Fruit fly (Drosophila melanogaster) whole organism, embryonic: ENCODE data around the gene Pif1B.

Experiments
- CG10959 ChIP-seq: fragments of 200-800 bp; sonication (Bioruptor generic); IDR thresholded peaks from 2 replicates; pipeline ENCODE4 v1.3.6; 2022; ENCODE audit warnings: missing biosample characterization, missing genetic modification characterization
- CG11560 ChIP-seq: fragments of 200-800 bp; sonication (Bioruptor generic); IDR thresholded peaks from 3 replicates; pipeline ENCODE4 v1.3.6; 2022; ENCODE audit warnings: missing biosample characterization, missing genetic modification characterization
- CG11723 ChIP-seq: fragments of 200-800 bp; sonication (Bioruptor generic); optimal IDR thresholded peaks from 2 replicates; lab custom pipeline; 2017; ENCODE audit warnings: missing biosample characterization, mild to moderate bottlenecking, missing genetic modification characterization
- CG1529 ChIP-seq: fragments of 200-800 bp; sonication (Bioruptor generic); optimal IDR thresholded peaks from 3 replicates; lab custom pipeline; 2018; ENCODE audit warnings: missing biosample characterization, missing genetic modification characterization
- CG15479 ChIP-seq: fragments of 200-800 bp; sonication (Bioruptor generic); optimal IDR thresholded peaks from 3 replicates; lab custom pipeline; 2019; ENCODE audit warnings: missing biosample characterization, mild to moderate bottlenecking, missing genetic modification characterization, moderate library complexity
- CG1602 ChIP-seq: fragments of 200-800 bp; sonication (Bioruptor generic); optimal IDR thresholded peaks from 3 replicates; lab custom pipeline; 2016; ENCODE audit warnings: missing biosample characterization, missing genetic modification characterization
- CG1603 ChIP-seq: fragments of 200-800 bp; sonication (Bioruptor generic); optimal IDR thresholded peaks from 2 replicates; lab custom pipeline; 2019; ENCODE audit warnings: missing biosample characterization, mild to moderate bottlenecking, missing genetic modification characterization, moderate library complexity
- CG16815 ChIP-seq: fragments of 200-800 bp; sonication (Bioruptor generic); optimal IDR thresholded peaks from 3 replicates; lab custom pipeline; 2017; ENCODE audit warnings: missing biosample characterization, mild to moderate bottlenecking, missing genetic modification characterization
- CG17186 ChIP-seq: fragments of 200-800 bp; sonication (Bioruptor generic); optimal IDR thresholded peaks from 3 replicates; lab custom pipeline; 2017; ENCODE audit warnings: missing biosample characterization, missing genetic modification reagents, missing genetic modification characterization
- CG17385 ChIP-seq: fragments of 200-800 bp; sonication (Bioruptor generic); optimal IDR thresholded peaks from 3 replicates; lab custom pipeline; 2018; ENCODE audit warnings: missing biosample characterization, mild to moderate bottlenecking, missing genetic modification characterization
- CG30403 ChIP-seq: fragments of 200-800 bp; sonication (Bioruptor generic); optimal IDR thresholded peaks from 3 replicates; lab custom pipeline; 2016; ENCODE audit warnings: missing biosample characterization, missing genetic modification characterization
- CG31365 ChIP-seq: fragments of 200-800 bp; sonication (Bioruptor generic); optimal IDR thresholded peaks from 2 replicates; lab custom pipeline; 2018; ENCODE audit warnings: missing biosample characterization, mild to moderate bottlenecking, missing genetic modification characterization
- CG3407 ChIP-seq: fragments of 200-800 bp; sonication (Bioruptor generic); optimal IDR thresholded peaks from 2 replicates; lab custom pipeline; 2018; ENCODE audit warnings: missing biosample characterization, mild to moderate bottlenecking, missing genetic modification characterization
- CG3726 ChIP-seq: fragments of 200-800 bp; sonication (Bioruptor generic); IDR thresholded peaks from 3 replicates; pipeline ENCODE4, ENCODE4 v1.3.6; 2022; ENCODE audit warnings: missing biosample characterization, missing genetic modification characterization
- CG4282 ChIP-seq: fragments of 200-800 bp; sonication (Bioruptor generic); optimal IDR thresholded peaks from 2 replicates; lab custom pipeline; 2016; ENCODE audit warnings: missing biosample characterization, missing genetic modification characterization
- CG4617 ChIP-seq: fragments of 200-800 bp; sonication (Bioruptor generic); optimal IDR thresholded peaks from 3 replicates; lab custom pipeline; 2016; ENCODE audit warnings: missing biosample characterization, missing genetic modification characterization, borderline replicate concordance
- CG5180 ChIP-seq: fragments of 200-800 bp; sonication (Bioruptor generic); optimal IDR thresholded peaks from 3 replicates; lab custom pipeline; 2017; ENCODE audit warnings: missing biosample characterization, missing genetic modification characterization, mild to moderate bottlenecking, moderate library complexity, missing genetic modification reagents
- CG6254 ChIP-seq: fragments of 200-800 bp; sonication (Bioruptor generic); optimal IDR thresholded peaks from 3 replicates; lab custom pipeline; 2017; ENCODE audit warnings: mild to moderate bottlenecking, missing biosample characterization, missing genetic modification reagents, missing genetic modification characterization
- CG7271 ChIP-seq: fragments of 200-800 bp; sonication (Bioruptor generic); optimal IDR thresholded peaks from 2 replicates; lab custom pipeline; 2018; ENCODE audit warnings: missing biosample characterization, mild to moderate bottlenecking, missing genetic modification characterization, moderate library complexity
- CG7987 ChIP-seq: fragments of 200-800 bp; sonication (Bioruptor generic); optimal IDR thresholded peaks from 2 replicates; lab custom pipeline; 2018; ENCODE audit warnings: missing biosample characterization, mild to moderate bottlenecking, missing genetic modification characterization, moderate library complexity
- Chrac-16 ChIP-seq: fragments of 200-800 bp; sonication (Bioruptor generic); optimal IDR thresholded peaks from 3 replicates; lab custom pipeline; 2016; ENCODE audit warnings: missing biosample characterization, missing genetic modification characterization
- Deaf1 ChIP-seq: fragments of 200-800 bp; optimal IDR thresholded peaks from 3 replicates; lab custom pipeline; 2019; ENCODE audit warnings: missing biosample characterization, mild to moderate bottlenecking, missing genetic modification characterization, moderate library complexity
- Ets97D ChIP-seq: fragments of 200-800 bp; sonication (Bioruptor generic); optimal IDR thresholded peaks from 3 replicates; lab custom pipeline; 2016; ENCODE audit warnings: missing biosample characterization, missing genetic modification characterization
- GATAe ChIP-seq: fragments of 200-800 bp; sonication (Bioruptor generic); conservative IDR thresholded peaks from 2 replicates; pipeline ENCODE4 v1.3.6; 2022; ENCODE audit warnings: missing biosample characterization, missing genetic modification characterization
- Hand ChIP-seq: fragments of 200-800 bp; sonication (Bioruptor generic); optimal IDR thresholded peaks from 2 replicates; lab custom pipeline; 2017; ENCODE audit warnings: mild to moderate bottlenecking, missing biosample characterization, missing genetic modification reagents, missing genetic modification characterization
- Hr51 ChIP-seq, 2 experiments: fragments of 200-800 bp; sonication (Bioruptor generic); optimal IDR thresholded peaks; 2 replicates in 1 of 2; 3 replicates in 1 of 2; lab custom pipeline; 2016 to 2018; ENCODE audit warnings: missing biosample characterization in 2 of 2, missing genetic modification characterization in 2 of 2, mild to moderate bottlenecking in 1 of 2, moderate library complexity in 1 of 2
- Lhr ChIP-seq: fragments of 200-800 bp; sonication (Bioruptor generic); optimal IDR thresholded peaks from 3 replicates; lab custom pipeline; 2017; ENCODE audit warnings: mild to moderate bottlenecking, missing biosample characterization, missing genetic modification reagents, missing genetic modification characterization
- Lim3 ChIP-seq: fragments of 200-800 bp; sonication (Bioruptor generic); IDR thresholded peaks from 2 replicates; pipeline ENCODE4 v1.3.6; 2022; ENCODE audit warnings: missing biosample characterization, missing genetic modification characterization
- NK7.1 ChIP-seq: fragments of 200-800 bp; sonication (Bioruptor generic); optimal IDR thresholded peaks from 3 replicates; lab custom pipeline; 2016; ENCODE audit warnings: missing biosample characterization, missing genetic modification characterization
- Oaz ChIP-seq: fragments of 200-800 bp; sonication (Bioruptor generic); IDR thresholded peaks from 2 replicates; pipeline ENCODE4 v1.3.6; 2022; ENCODE audit warnings: missing biosample characterization, missing genetic modification characterization
- PHDP ChIP-seq: fragments of 200-800 bp; sonication (Bioruptor generic); optimal IDR thresholded peaks from 3 replicates; lab custom pipeline; 2018; ENCODE audit warnings: missing biosample characterization, mild to moderate bottlenecking, missing genetic modification characterization, moderate library complexity
- abd-A ChIP-seq: fragments of 200-800 bp; sonication (Bioruptor generic); optimal IDR thresholded peaks from 3 replicates; lab custom pipeline; 2019; ENCODE audit warnings: missing biosample characterization, mild to moderate bottlenecking, missing genetic modification characterization, moderate library complexity
- ap ChIP-seq: fragments of 200-800 bp; sonication (Bioruptor generic); IDR thresholded peaks from 2 replicates; pipeline ENCODE4 v1.3.6; 2022; ENCODE audit warnings: missing biosample characterization, missing genetic modification characterization
- bab2 ChIP-seq: fragments of 200-800 bp; sonication (Bioruptor generic); optimal IDR thresholded peaks from 2 replicates; lab custom pipeline; 2016; ENCODE audit warnings: missing biosample characterization, missing genetic modification characterization
- cato ChIP-seq: fragments of 200-800 bp; sonication (Bioruptor generic); optimal IDR thresholded peaks from 2 replicates; lab custom pipeline; 2016; ENCODE audit warnings: missing biosample characterization, missing genetic modification characterization, borderline replicate concordance
- chm ChIP-seq: fragments of 200-800 bp; sonication (Bioruptor generic); IDR thresholded peaks from 2 replicates; pipeline ENCODE4 v1.3.6; 2022; ENCODE audit warnings: missing biosample characterization, missing genetic modification characterization
- da ChIP-seq: fragments of 200-800 bp; sonication (Bioruptor generic); optimal IDR thresholded peaks from 2 replicates; lab custom pipeline; 2016; ENCODE audit warnings: missing biosample characterization, missing genetic modification characterization
- dm ChIP-seq: fragments of 200-800 bp; sonication (Bioruptor generic); optimal IDR thresholded peaks from 3 replicates; lab custom pipeline; 2016; ENCODE audit warnings: missing biosample characterization, missing genetic modification characterization
- dmrt99B ChIP-seq: fragments of 200-800 bp; sonication (Bioruptor generic); optimal IDR thresholded peaks from 2 replicates; lab custom pipeline; 2018; ENCODE audit warnings: missing biosample characterization, mild to moderate bottlenecking, missing genetic modification characterization, moderate library complexity
- fru ChIP-seq: fragments of >200 bp; optimal IDR thresholded peaks from 2 replicates; lab custom pipeline; 2017
- grn ChIP-seq: fragments of 200-800 bp; sonication (Bioruptor generic); optimal IDR thresholded peaks from 3 replicates; lab custom pipeline; 2017; ENCODE audit warnings: missing biosample characterization, missing genetic modification characterization
- hb ChIP-seq: fragments of 200-800 bp; sonication (Bioruptor generic); IDR thresholded peaks from 3 replicates; pipeline ENCODE4 v1.3.6; 2022; ENCODE audit warnings: missing biosample characterization, missing genetic modification characterization; ENCODE audit not compliant: partially characterized antibody
- lola ChIP-seq, 3 experiments: fragments of >200 bp in 2 of 3; fragments of 200-800 bp in 1 of 3; sonication (Bioruptor generic) in 1 of 3; optimal IDR thresholded peaks; 2 replicates each; lab custom pipeline; 2017 to 2019; ENCODE audit warnings: missing biosample characterization in 3 of 3, missing genetic modification characterization in 3 of 3, mild to moderate bottlenecking in 1 of 3, moderate library complexity in 1 of 3
- mirr ChIP-seq: fragments of 200-800 bp; sonication (Bioruptor generic); optimal IDR thresholded peaks from 3 replicates; lab custom pipeline; 2018; ENCODE audit warnings: missing biosample characterization, mild to moderate bottlenecking, missing genetic modification characterization
- nmo ChIP-seq: fragments of 200-800 bp; sonication (Bioruptor generic); optimal IDR thresholded peaks from 2 replicates; lab custom pipeline; 2018; ENCODE audit warnings: missing biosample characterization, mild to moderate bottlenecking, missing genetic modification characterization, moderate library complexity
- phol ChIP-seq: fragments of 200-800 bp; sonication (Bioruptor generic); optimal IDR thresholded peaks from 3 replicates; lab custom pipeline; 2018; ENCODE audit warnings: missing biosample characterization, mild to moderate bottlenecking, missing genetic modification characterization, moderate library complexity
- run ChIP-seq: fragments of 200-800 bp; sonication (Bioruptor generic); optimal IDR thresholded peaks from 3 replicates; lab custom pipeline; 2018; ENCODE audit warnings: missing biosample characterization, mild to moderate bottlenecking, missing genetic modification characterization
- sna ChIP-seq: fragments of 200-800 bp; sonication (Bioruptor generic); IDR thresholded peaks from 2 replicates; pipeline ENCODE4 v1.3.6; 2022; ENCODE audit warnings: missing biosample characterization, missing genetic modification characterization; ENCODE audit not compliant: partially characterized antibody
- so ChIP-seq: fragments of 200-800 bp; sonication (Bioruptor generic); IDR thresholded peaks from 3 replicates; pipeline ENCODE4 v1.3.6; 2022; ENCODE audit warnings: missing biosample characterization, missing genetic modification characterization
- sqz ChIP-seq: fragments of 200-800 bp; sonication (Bioruptor generic); optimal IDR thresholded peaks from 3 replicates; lab custom pipeline; 2018; ENCODE audit warnings: missing biosample characterization, mild to moderate bottlenecking, missing genetic modification characterization
- toy ChIP-seq: fragments of 200-800 bp; sonication (Bioruptor generic); IDR thresholded peaks from 2 replicates; pipeline ENCODE4 v1.3.6; 2022; ENCODE audit warnings: missing biosample characterization, missing genetic modification characterization

Pif1B gene

DNA sequence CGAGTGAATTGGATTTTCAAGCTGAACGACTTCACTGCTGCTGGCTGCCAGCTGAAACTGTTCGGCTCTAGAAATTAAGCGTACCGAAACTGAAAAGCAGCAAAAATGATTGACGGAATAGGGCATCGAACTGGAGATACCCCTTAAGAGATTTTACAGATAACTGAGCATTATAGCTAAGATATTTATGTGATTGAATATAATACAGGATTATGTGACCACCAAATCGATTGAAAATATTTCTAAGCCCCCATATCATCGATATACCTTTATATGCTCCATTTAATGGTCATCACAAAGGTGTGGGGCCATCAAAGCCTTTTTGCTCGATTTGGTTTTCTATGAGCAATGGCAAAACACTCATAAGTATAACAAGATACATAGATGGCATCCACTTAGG is 16.2 kb downstream of the Pif1B start (continued):
- no peak for TF ChIP-seq NK7.1 (GFP tag; lab: Kevin White, UChicago)
- TF ChIP-seq grn (GFP tag; lab: Kevin White, UChicago) = no peak
- TF ChIP-seq CG3407 (GFP tag; lab: Kevin White, UChicago) = no peak
- TF ChIP-seq fru = no peak
- peak; percentile 62; the same call in 1 of the 2 replicates for TF ChIP-seq chm (GFP tag; lab: Robert Waterston, UW)
- TF ChIP-seq dmrt99B = no peak
- TF ChIP-seq CG10959 (GFP tag; lab: Robert Waterston, UW) = no peak
- TF ChIP-seq CG17385 (GFP tag; lab: Kevin White, UChicago) = no peak
- no peak for TF ChIP-seq run
- TF ChIP-seq Oaz (GFP tag; lab: Robert Waterston, UW) = peak; percentile 42; the same call in 1 of the 2 replicates
- TF ChIP-seq CG7987 (GFP tag; lab: Kevin White, UChicago) = no peak
- no peak for TF ChIP-seq CG11723 (GFP tag; lab: Kevin White, UChicago)
- TF ChIP-seq CG11560 (tag; lab: Robert Waterston, UW) = no peak
- no peak for TF ChIP-seq CG7271 (tag; lab: Kevin White, UChicago)
- TF ChIP-seq CG16815 (GFP tag; lab: Kevin White, UChicago) = peak; percentile 38
- TF ChIP-seq CG30403 = peak; percentile 44
- TF ChIP-seq sqz (GFP tag; lab: Kevin White, UChicago) = no peak
- TF ChIP-seq bab2 = no peak
- TF ChIP-seq PHDP (tag; lab: Kevin White, UChicago) = no peak
- TF ChIP-seq mirr (GFP tag; lab: Kevin White, UChicago) = no peak
- no peak for TF ChIP-seq hb (GFP tag; lab: Robert Waterston, UW)
- TF ChIP-seq CG4282 (GFP tag; lab: Kevin White, UChicago) = no peak
- TF ChIP-seq CG15479 (GFP tag; lab: Kevin White, UChicago) = no peak
- TF ChIP-seq phol (tag; lab: Kevin White, UChicago) = no peak
- TF ChIP-seq nmo (GFP tag; lab: Kevin White, UChicago) = peak; percentile 22
- TF ChIP-seq CG17186 (GFP tag; lab: Kevin White, UChicago) = no peak
- no peak for TF ChIP-seq abd-A (tag; lab: Kevin White, UChicago)
- peak; percentile 33 for TF ChIP-seq dm (GFP tag; lab: Kevin White, UChicago)
- TF ChIP-seq so = peak; percentile 37; the same call in 1 of the 3 replicates
- TF ChIP-seq Lhr (GFP tag; lab: Kevin White, UChicago) = no peak
- no peak for TF ChIP-seq CG1603 (tag; lab: Kevin White, UChicago)
- no peak for TF ChIP-seq Hand (GFP tag; lab: Kevin White, UChicago)
- TF ChIP-seq Hr51 (GFP tag; optimal IDR thresholded peaks at IDR 0.05; lab: Kevin White, UChicago) = no peak
- TF ChIP-seq lola (GFP tag; optimal IDR thresholded peaks at IDR 0.05; lab: Kevin White, UChicago) = no peak
- TF ChIP-seq CG6254 = no peak
- no peak for TF ChIP-seq CG31365
- no peak for TF ChIP-seq cato (GFP tag; lab: Kevin White, UChicago)
- no peak for TF ChIP-seq Lim3 (GFP tag; lab: Robert Waterston, UW)
- no peak for TF ChIP-seq ap (GFP tag; lab: Robert Waterston, UW)
- no peak for TF ChIP-seq GATAe
- no peak for TF ChIP-seq sna (GFP tag; lab: Robert Waterston, UW)
- peak; percentile 23 for TF ChIP-seq CG1602 (GFP tag; lab: Kevin White, UChicago)
- TF ChIP-seq CG3726 = no peak
- no peak for TF ChIP-seq CG5180 (GFP tag; lab: Kevin White, UChicago)
- no peak for TF ChIP-seq da
- no peak for TF ChIP-seq CG4617 (GFP tag; lab: Kevin White, UChicago)
- no peak for TF ChIP-seq CG1529 (GFP tag; lab: Kevin White, UChicago)
- peak; percentile 28 for TF ChIP-seq Chrac-16 (GFP tag; lab: Kevin White, UChicago)
- no peak for TF ChIP-seq toy (GFP tag; lab: Robert Waterston, UW)
- TF ChIP-seq Ets97D (GFP tag; lab: Kevin White, UChicago) = no peak
- no peak for TF ChIP-seq Deaf1 (tag; lab: Kevin White, UChicago)
